Fruit fly (Drosophila melanogaster) whole organism, adult: ENCODE measurements around the gene dpp.
A peak's percentile ranks its signal among the peaks of the same experiment; 100 is the strongest.

Source experiments
- CG12768 ChIP-seq: fragments of 200-800 bp; sonication (Bioruptor generic); optimal IDR thresholded peaks from 2 replicates; lab custom pipeline; 2017; ENCODE audit warnings: missing biosample characterization, missing genetic modification characterization, mild to moderate bottlenecking, moderate library complexity, missing genetic modification reagents
- CG14711 ChIP-seq: fragments of 200-800 bp; sonication (Bioruptor generic); optimal IDR thresholded peaks from 2 replicates; lab custom pipeline; 2018; ENCODE audit warnings: missing biosample characterization, mild to moderate bottlenecking, missing genetic modification characterization, moderate library complexity
- CG1620 ChIP-seq: fragments of 200-800 bp; sonication (Bioruptor generic); optimal IDR thresholded peaks from 2 replicates; lab custom pipeline; 2016; ENCODE audit warnings: missing biosample characterization, missing genetic modification characterization
- CG7045 ChIP-seq: fragments of 200-800 bp; sonication (Bioruptor generic); optimal IDR thresholded peaks from 2 replicates; lab custom pipeline; 2017; ENCODE audit warnings: missing biosample characterization, mild to moderate bottlenecking, missing genetic modification characterization
- bab1 ChIP-seq: fragments of 200-800 bp; sonication (Bioruptor generic); optimal IDR thresholded peaks from 3 replicates; lab custom pipeline; 2019; ENCODE audit warnings: missing biosample characterization, mild to moderate bottlenecking, missing genetic modification characterization, moderate library complexity
- cic ChIP-seq: fragments of 200-800 bp; sonication (Bioruptor generic); optimal IDR thresholded peaks from 2 replicates; lab custom pipeline; 2017; ENCODE audit warnings: missing biosample characterization, mild to moderate bottlenecking, missing genetic modification characterization, moderate library complexity
- kay ChIP-seq: fragments of 200-800 bp; sonication (Bioruptor generic); peaks from one replicate; lab custom pipeline; 2016; ENCODE audit warnings: missing biosample characterization, missing genetic modification characterization, borderline replicate concordance
- tj ChIP-seq: fragments of 200-800 bp; sonication (Bioruptor generic); optimal IDR thresholded peaks from 3 replicates; lab custom pipeline; 2017; ENCODE audit warnings: missing biosample characterization, mild to moderate bottlenecking, missing genetic modification characterization, moderate library complexity

- TF ChIP-seq CG7045 (GFP tag; lab: Kevin White, UChicago) (peak; percentile 89), tj (GFP tag; lab: Kevin White, UChicago) (peak; percentile 55), CG12768 (GFP tag; lab: Kevin White, UChicago) (peak; percentile 90), kay (GFP tag; lab: Kevin White, UChicago) (no peak), CG14711 (tag; lab: Kevin White, UChicago) (peak; percentile 90), bab1 (GFP tag; lab: Kevin White, UChicago) (peak; percentile 88), cic (peak; percentile 17), CG1620 (peak; percentile 69)
Measured at dm6 chr2L:2380805-2381204, 47.4 kb upstream of the dpp start, which contains the start of gene Eogt.
